Fruit fly (Drosophila melanogaster) whole organism, pupa: Measurements from ENCODE around the gene Fst.

Experiments used
- CG14655 ChIP-seq: fragments of 200-800 bp; sonication (Bioruptor generic); optimal IDR thresholded peaks from 3 replicates; lab custom pipeline; 2017; ENCODE audit warnings: mild to moderate bottlenecking, missing biosample characterization, missing genetic modification reagents, missing genetic modification characterization
- gl ChIP-seq: fragments of 200-800 bp; sonication (Bioruptor generic); optimal IDR thresholded peaks from 2 replicates; lab custom pipeline; 2018; ENCODE audit warnings: missing biosample characterization, mild to moderate bottlenecking, missing genetic modification characterization

DNA sequence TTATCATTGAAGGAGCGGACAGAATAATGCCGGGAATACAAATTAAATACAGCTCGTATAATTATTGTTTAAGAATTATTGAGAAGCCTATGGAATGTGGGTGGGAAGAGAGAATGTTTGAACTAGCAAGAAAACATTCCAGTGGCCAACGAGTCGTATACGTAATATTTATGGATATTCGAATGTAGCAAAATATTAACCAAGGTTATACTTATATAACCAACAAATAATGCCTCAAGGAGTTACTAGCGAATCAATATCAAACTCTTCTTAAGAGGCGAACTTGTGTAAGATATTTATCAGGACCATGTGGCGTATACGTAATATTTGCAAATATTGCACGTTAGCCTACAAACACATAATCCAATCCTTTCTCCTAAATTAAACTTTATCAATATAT, 19.5 kb upstream of the Fst start:
- TF ChIP-seq CG14655 (GFP tag; lab: Kevin White, UChicago) (no peak), gl (tag; lab: Kevin White, UChicago) (no peak)
